Fruit fly (Drosophila melanogaster): ENCODE data around the gene jhamt.

DNA sequence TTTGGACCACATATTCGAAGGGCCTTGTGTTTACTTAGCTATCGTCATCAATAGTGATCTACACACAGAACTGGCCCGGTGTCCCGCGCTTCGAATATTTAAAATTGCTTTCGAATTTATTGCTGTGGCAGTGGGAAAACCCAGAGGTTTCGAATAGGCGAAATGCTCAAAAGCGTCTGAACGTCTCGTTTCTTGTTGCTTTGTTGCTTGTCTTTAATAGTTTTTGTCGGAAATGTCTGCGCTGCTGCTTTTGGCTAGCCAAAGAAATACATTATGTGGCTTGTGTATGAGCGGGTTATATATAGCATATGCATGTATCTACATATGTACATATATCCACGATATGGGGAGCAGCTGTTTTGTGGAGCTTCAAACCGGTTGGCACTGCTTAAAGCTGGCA, 44.5 kb upstream of the jhamt start:
- no peak for TF ChIP-seq CTCF (optimal IDR thresholded peaks at IDR 0.05)
- no peak for TF ChIP-seq CG8478 (optimal IDR thresholded peaks at IDR 0.05)
